Fruit fly (Drosophila melanogaster): ENCODE measurements around the gene CG10469.

The CG10469 gene

dm6 chr3L:6094697-6095096, 1.6 kb upstream of the CG10469 start, which contains the start of the genes CG10467 and loj (continued):
- TF ChIP-seq lmd (GFP tag; IDR thresholded peaks at IDR 0.05) (peak; percentile 98), pho (GFP tag; optimal IDR thresholded peaks at IDR 0.05) (peak; percentile 85), chn (GFP tag; optimal IDR thresholded peaks at IDR 0.05) (peak; percentile 91), amos (GFP tag; IDR thresholded peaks at IDR 0.05; ENCODE audit: partially characterized antibody) (peak; percentile 70), grn (GFP tag; optimal IDR thresholded peaks at IDR 0.05) (peak; percentile 67), eve (GFP tag; optimal IDR thresholded peaks at IDR 0.05) (no peak), Lpt (GFP tag; optimal IDR thresholded peaks at IDR 0.05) (no peak), toy (GFP tag; IDR thresholded peaks at IDR 0.05) (peak; percentile 90), CG7745 (tag; optimal IDR thresholded peaks at IDR 0.05) (peak; percentile 4), Side (GFP tag; optimal IDR thresholded peaks at IDR 0.05) (peak; percentile 56), PHDP (tag; optimal IDR thresholded peaks at IDR 0.05) (peak; percentile 97), sim (GFP tag; IDR thresholded peaks at IDR 0.05) (peak; percentile 71; the same call in 1 of the 2 replicates), so (GFP tag; IDR thresholded peaks at IDR 0.05) (peak; percentile 88), Pdp1 (GFP tag; optimal IDR thresholded peaks at IDR 0.05) (peak; percentile 75 to 90), Mad (GFP tag; optimal IDR thresholded peaks at IDR 0.05) (peak; percentile 91), ash1 (GFP tag; optimal IDR thresholded peaks at IDR 0.05) (peak; percentile 19), hth (optimal IDR thresholded peaks at IDR 0.05) (no peak), shn (GFP tag; optimal IDR thresholded peaks at IDR 0.05) (peak; percentile 76), tgo (GFP tag; IDR thresholded peaks at IDR 0.05) (peak; percentile 97), CG9437 (GFP tag; optimal IDR thresholded peaks at IDR 0.05) (peak; percentile 84), danr (GFP tag; IDR thresholded peaks at IDR 0.05) (peak; percentile 93), CG11560 (tag; IDR thresholded peaks at IDR 0.05) (peak; percentile 91), Meics (GFP tag; optimal IDR thresholded peaks at IDR 0.05) (peak; percentile 92), dpn (GFP tag; optimal IDR thresholded peaks at IDR 0.05) (peak; percentile 80 to 98), CG4707 (GFP tag; optimal IDR thresholded peaks at IDR 0.05) (peak; percentile 73), NK7.1 (GFP tag; optimal IDR thresholded peaks at IDR 0.05) (no peak), mld (GFP tag; IDR thresholded peaks at IDR 0.05; ENCODE audit: partially characterized antibody) (no peak), CG12236 (GFP tag; optimal IDR thresholded peaks at IDR 0.05) (peak; percentile 41), Trl (optimal IDR thresholded peaks at IDR 0.05) (no peak), Trl (GFP tag; optimal IDR thresholded peaks at IDR 0.05) (peak; percentile 76), Hr51 (GFP tag; optimal IDR thresholded peaks at IDR 0.05) (peak; percentile 91 to 95), en (GFP tag; optimal IDR thresholded peaks at IDR 0.05) (peak; percentile 44), CG17385 (GFP tag; optimal IDR thresholded peaks at IDR 0.05) (peak; percentile 85), CG10147 (GFP tag; optimal IDR thresholded peaks at IDR 0.05) (peak; percentile 92), Drgx (GFP tag; IDR thresholded peaks at IDR 0.05) (peak; percentile 81), CG31388 (GFP tag; optimal IDR thresholded peaks at IDR 0.05) (peak; percentile 93), CG14050 (GFP tag; IDR thresholded peaks at IDR 0.05) (peak; percentile 94), jumu (GFP tag; optimal IDR thresholded peaks at IDR 0.05) (peak; percentile 66), slou (GFP tag; optimal IDR thresholded peaks at IDR 0.05) (peak; percentile 96), NC2β (GFP tag; optimal IDR thresholded peaks at IDR 0.05) (peak; percentile 65), Spps (tag; optimal IDR thresholded peaks at IDR 0.05) (peak; percentile 90), CG5245 (GFP tag; optimal IDR thresholded peaks at IDR 0.05) (peak; percentile 93), CG6654 (GFP tag; optimal IDR thresholded peaks at IDR 0.05) (peak; percentile 83), z (GFP tag; IDR thresholded peaks at IDR 0.05) (peak; percentile 57; the same call in 1 of the 3 replicates), Adf1 (GFP tag; IDR thresholded peaks at IDR 0.05) (peak; percentile 79), CG10267 (tag; optimal IDR thresholded peaks at IDR 0.05) (peak; percentile 90), CG6765 (GFP tag; optimal IDR thresholded peaks at IDR 0.05) (peak; percentile 74), Oli (tag; optimal IDR thresholded peaks at IDR 0.05) (peak; percentile 95), odd (GFP tag; optimal IDR thresholded peaks at IDR 0.05) (peak; percentile 76), tll (GFP tag; optimal IDR thresholded peaks at IDR 0.05) (peak in 1 of 2 experiments; percentile 62), Mrtf (GFP tag; IDR thresholded peaks at IDR 0.05) (peak; percentile 96), Gsc (GFP tag; IDR thresholded peaks at IDR 0.05) (peak; percentile 95)
